Fruit fly (Drosophila melanogaster): ENCODE data around the gene Ccdc58.

dm6 chr3L:19813075-19813903 lies 8.3 kb downstream of the Ccdc58 start, which contains the start of gene Cyp305a1:
- TF ChIP-seq CG8478 (optimal IDR thresholded peaks at IDR 0.05) (no peak), CTCF (optimal IDR thresholded peaks at IDR 0.05) (no peak)

Data from S2 (cell line).